Worm (Caenorhabditis elegans): ENCODE measurements around the gene cbd-1.
"Not testable (repeated sequence)": the region's sequence is repeated elsewhere in the genome, so short reads cannot be mapped to it uniquely, and the experiment has no call there.

Gene cbd-1

ce11 chrIV:11406744-11407690 is 34.2 kb downstream of the cbd-1 start, which contains the start of the genes his-63 and his-64:
Gene his-63, minus strand, starts transcription at chrIV:11406861.
Gene his-64, plus strand, starts transcription at chrIV:11407116.
- TF ChIP-seq madf-3 (GFP tag; IDR thresholded peaks at IDR 0.05) (peak; percentile 81; the same call in 1 of the 2 replicates), madf-6 (GFP tag; IDR thresholded peaks at IDR 0.05) (peak; percentile 81), hrde-1 (tag; optimal IDR thresholded peaks at IDR 0.05; ENCODE audit: borderline replicate concordance) (peak; percentile 63), attf-6 (GFP tag; IDR thresholded peaks at IDR 0.05) (peak; percentile 35; the same call in 1 of the 2 replicates), nfya-2 (GFP tag; IDR thresholded peaks at IDR 0.05) (peak; percentile 82; the same call in 1 of the 2 replicates), aptf-2 (GFP tag; conservative IDR thresholded peaks at IDR 0.05) (peak; percentile 92), egrh-3 (GFP tag; IDR thresholded peaks at IDR 0.05) (peak; percentile 8; the same call in 1 of the 2 replicates), snpc-4 (tag; optimal IDR thresholded peaks at IDR 0.05) (peak in 1 of 4 experiments; percentile 25), ceh-100 (GFP tag; IDR thresholded peaks at IDR 0.05) (0 out of 2 replicates have a peak, but pooled peaks have one; percentile 26), tbp1 (GFP tag; optimal IDR thresholded peaks at IDR 0.05) (peak; percentile 48), xnd-1 (tag; optimal IDR thresholded peaks at IDR 0.05) (peak; percentile 12), ztf-28 (GFP tag; IDR thresholded peaks at IDR 0.05) (peak; percentile 29), lin-26 (GFP tag; IDR thresholded peaks at IDR 0.05) (peak; percentile 85), Y56A3A.18 (GFP tag; IDR thresholded peaks at IDR 0.05) (peak; percentile 15; the same call in 1 of the 2 replicates), lsl-1 (GFP tag; optimal IDR thresholded peaks at IDR 0.05) (peak; percentile 25), Y79H2A.3 (GFP tag; conservative IDR thresholded peaks at IDR 0.05) (peak; percentile 62; the same call in 1 of the 2 replicates), ceh-58 (GFP tag; IDR thresholded peaks at IDR 0.05) (peak; percentile 84; the same call in 1 of the 2 replicates), dox-1 (GFP tag; IDR thresholded peaks at IDR 0.05) (peak; percentile 90), hsf-1 (GFP tag; IDR thresholded peaks at IDR 0.05) (peak; percentile 61; the same call in 1 of the 2 replicates), aptf-3 (GFP tag; IDR thresholded peaks at IDR 0.05) (0 out of 2 replicates have a peak, but pooled peaks have one; percentile 28), hmg-1.2 (GFP tag; IDR thresholded peaks at IDR 0.05) (peak; percentile 14; the same call in 1 of the 2 replicates), mcd-1 (GFP tag; IDR thresholded peaks at IDR 0.05) (0 out of 2 replicates have a peak, but pooled peaks have one; percentile 34), pbrm-1 (GFP tag; IDR thresholded peaks at IDR 0.05) (peak; percentile 62; the same call in 1 of the 2 replicates), F33H1.4 (GFP tag; IDR thresholded peaks at IDR 0.05) (peak; percentile 54), D2030.7 (GFP tag; IDR thresholded peaks at IDR 0.05) (peak; percentile 37), cebp-2 (GFP tag; IDR thresholded peaks at IDR 0.05) (0 out of 2 replicates have a peak, but pooled peaks have one; percentile 28), madf-8 (GFP tag; conservative IDR thresholded peaks at IDR 0.05) (peak; percentile 43), F49E8.2 (tag; optimal IDR thresholded peaks at IDR 0.05; ENCODE audit: insufficient read depth) (peak; percentile 37), B0336.3 (GFP tag; IDR thresholded peaks at IDR 0.05) (peak; percentile 61; the same call in 1 of the 2 replicates), F39B2.1 (GFP tag; IDR thresholded peaks at IDR 0.05) (peak; percentile 99), Y53G8AR.9 (GFP tag; conservative IDR thresholded peaks at IDR 0.05) (peak; percentile 66), ekl-4 (GFP tag; IDR thresholded peaks at IDR 0.05) (peak; percentile 70), snpc-3.4 (tag; optimal IDR thresholded peaks at IDR 0.05) (peak; percentile 39), egl-44 (GFP tag; IDR thresholded peaks at IDR 0.05) (peak; percentile 12; the same call in 1 of the 2 replicates), hmg-20 (GFP tag; IDR thresholded peaks at IDR 0.05) (0 out of 2 replicates have a peak, but pooled peaks have one; percentile 9), lin-54 (GFP tag; optimal IDR thresholded peaks at IDR 0.05) (peak; percentile 5), ceh-91 (GFP tag; IDR thresholded peaks at IDR 0.05) (peak; percentile 50)
- TF ChIP-seq snpc-4 (GFP tag; optimal IDR thresholded peaks at IDR 0.05) = not testable (repeated sequence)
